Fruit fly (Drosophila melanogaster): ENCODE measurements around the gene alpha-Est1.

Gene alpha-Est1

DNA sequence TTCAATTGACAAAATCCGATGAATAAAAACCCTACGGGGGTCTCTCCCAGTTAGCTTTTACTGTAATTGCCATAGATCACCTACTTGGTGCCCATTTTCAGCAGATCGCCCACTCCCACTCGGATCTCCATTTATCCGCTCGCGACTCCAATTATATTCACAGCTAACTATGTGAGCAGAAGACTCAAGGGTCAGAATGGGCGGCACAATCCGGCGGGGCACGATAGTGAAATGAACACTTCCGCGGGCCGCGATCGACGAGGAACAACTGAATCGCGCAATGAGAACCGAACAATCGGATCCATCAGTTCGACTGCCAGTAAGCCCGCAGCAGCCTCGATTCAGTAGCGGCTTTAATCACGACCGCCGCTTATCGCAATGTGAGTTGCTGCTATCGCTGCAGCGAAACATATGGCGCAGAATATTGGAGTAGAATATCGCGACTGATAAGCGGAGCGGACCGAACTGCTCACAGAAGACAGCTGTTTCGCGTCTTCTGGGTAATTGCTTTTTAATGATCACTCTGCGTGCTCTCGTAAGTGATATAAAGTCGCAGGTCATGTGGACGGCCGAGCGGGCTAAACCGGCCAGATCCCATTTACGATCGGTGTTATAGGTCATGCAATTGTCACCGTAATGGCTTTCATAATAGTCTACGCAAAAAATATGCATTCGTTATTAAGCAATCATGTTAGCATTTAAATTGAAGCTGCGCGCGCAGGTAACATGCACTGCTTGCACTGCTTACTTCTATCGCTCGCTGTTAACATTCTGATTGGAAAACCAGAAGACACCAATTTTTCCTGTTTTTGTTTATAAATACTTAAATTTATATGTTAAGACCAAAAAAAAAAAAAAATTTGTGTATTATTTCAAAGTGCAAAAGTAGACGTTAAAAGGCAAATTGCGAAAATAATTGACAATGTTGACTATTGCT lies at the start of gene alpha-Est1:
Gene alpha-Est1 (minus strand): TSS at position 317 of the 937 bp plus-strand sequence.
- TF ChIP-seq Hnf4 (GFP tag; optimal IDR thresholded peaks at IDR 0.05) = peak; percentile 10
- peak; percentile 38 for TF ChIP-seq fru (GFP tag; optimal IDR thresholded peaks at IDR 0.05)
- TF ChIP-seq Dfd (GFP tag; optimal IDR thresholded peaks at IDR 0.05) = no peak
- no peak for TF ChIP-seq woc (GFP tag; optimal IDR thresholded peaks at IDR 0.05)

- TF ChIP-seq Jra (GFP tag; optimal IDR thresholded peaks at IDR 0.05) (no peak), Dif (GFP tag; optimal IDR thresholded peaks at IDR 0.05; ENCODE audit: partially characterized antibody) (no peak), foxo (GFP tag; optimal IDR thresholded peaks at IDR 0.05) (no peak), Myc (optimal IDR thresholded peaks at IDR 0.05) (no peak), Hr83 (GFP tag; optimal IDR thresholded peaks at IDR 0.05; ENCODE audit: poor library complexity, severe bottlenecking) (no peak), h (GFP tag; optimal IDR thresholded peaks at IDR 0.05) (no peak), dsf (GFP tag; optimal IDR thresholded peaks at IDR 0.05; ENCODE audit: borderline replicate concordance) (no peak), tai (GFP tag; optimal IDR thresholded peaks at IDR 0.05) (no peak), dl (GFP tag; optimal IDR thresholded peaks at IDR 0.05; ENCODE audit: insufficient read depth in 1 of 2, partially characterized antibody in 2 of 2) (no peak), Sp1 (GFP tag; optimal IDR thresholded peaks at IDR 0.05) (no peak), psq (GFP tag; optimal IDR thresholded peaks at IDR 0.05) (no peak)
Measured at dm6 chr3R:7591189-7591588, 42.3 kb upstream of the alpha-Est1 start.

- no peak for TF ChIP-seq brk (GFP tag; optimal IDR thresholded peaks at IDR 0.05)
- peak; percentile 97 for TF ChIP-seq Dfd (GFP tag; optimal IDR thresholded peaks at IDR 0.05)
- no peak for TF ChIP-seq CrebA (GFP tag; optimal IDR thresholded peaks at IDR 0.05; ENCODE audit: borderline replicate concordance)
Measured at dm6 chr3R:7572237-7572636, 23.3 kb upstream of the alpha-Est1 start.

dm6 chr3R:7551708-7552107 lies 2.8 kb upstream of the alpha-Est1 start, which contains the start of gene CG45545:
CG45545 (plus strand) TSS chr3R:7552008.
- TF ChIP-seq dsf (GFP tag; optimal IDR thresholded peaks at IDR 0.05; ENCODE audit: borderline replicate concordance) (no peak), Hnf4 (GFP tag; optimal IDR thresholded peaks at IDR 0.05) (no peak), Sp1 (GFP tag; optimal IDR thresholded peaks at IDR 0.05) (no peak), Abd-B (GFP tag; optimal IDR thresholded peaks at IDR 0.05) (no peak), Hr78 (GFP tag; optimal IDR thresholded peaks at IDR 0.05) (no peak)

dm6 chr3R:7541145-7541860 lies 7.6 kb downstream of the alpha-Est1 start, which contains the start of the genes alpha-Est3 and alpha-Est2:
alpha-Est3 (minus strand) TSS chr3R:7541631.
alpha-Est2 (plus strand) TSS chr3R:7541810.
- TF ChIP-seq rgr (GFP tag; optimal IDR thresholded peaks at IDR 0.05) (no peak), GATAd (GFP tag; optimal IDR thresholded peaks at IDR 0.05) (no peak), CG9705 (GFP tag; optimal IDR thresholded peaks at IDR 0.05) (no peak), CrebA (GFP tag; optimal IDR thresholded peaks at IDR 0.05; ENCODE audit: borderline replicate concordance) (peak; percentile 9), jim (GFP tag; optimal IDR thresholded peaks at IDR 0.05) (no peak), usp (GFP tag; optimal IDR thresholded peaks at IDR 0.05) (no peak), OdsH (GFP tag; optimal IDR thresholded peaks at IDR 0.05) (no peak), lola (GFP tag; optimal IDR thresholded peaks at IDR 0.05) (no peak)

- no peak for TF ChIP-seq Vsx2 (GFP tag; optimal IDR thresholded peaks at IDR 0.05; ENCODE audit: partially characterized antibody)
- TF ChIP-seq Mio (GFP tag; optimal IDR thresholded peaks at IDR 0.05) = no peak
- no peak for TF ChIP-seq sv (GFP tag; optimal IDR thresholded peaks at IDR 0.05)
- TF ChIP-seq pan (optimal IDR thresholded peaks at IDR 0.05) = no peak
- no peak for TF ChIP-seq usp (GFP tag; optimal IDR thresholded peaks at IDR 0.05)
- TF ChIP-seq dmrt93B (GFP tag; optimal IDR thresholded peaks at IDR 0.05) = no peak
- TF ChIP-seq Jra (GFP tag; optimal IDR thresholded peaks at IDR 0.05) = no peak
- no peak for TF ChIP-seq ey (GFP tag; optimal IDR thresholded peaks at IDR 0.05)
- TF ChIP-seq rgr (GFP tag; optimal IDR thresholded peaks at IDR 0.05) = no peak
- TF ChIP-seq Sp1 (GFP tag; optimal IDR thresholded peaks at IDR 0.05) = no peak
- no peak for TF ChIP-seq foxo (GFP tag; optimal IDR thresholded peaks at IDR 0.05)
- TF ChIP-seq CG9705 (GFP tag; optimal IDR thresholded peaks at IDR 0.05) = no peak
- no peak for TF ChIP-seq br (GFP tag; optimal IDR thresholded peaks at IDR 0.05)
- TF ChIP-seq CG32264 (GFP tag; optimal IDR thresholded peaks at IDR 0.05) = no peak
- TF ChIP-seq tai (GFP tag; optimal IDR thresholded peaks at IDR 0.05) = no peak
- no peak for TF ChIP-seq woc (GFP tag; optimal IDR thresholded peaks at IDR 0.05)
- TF ChIP-seq N (GFP tag; optimal IDR thresholded peaks at IDR 0.05) = no peak
Measured at dm6 chr3R:7538435-7538834, 10.5 kb downstream of the alpha-Est1 start, which contains the start of gene alpha-Est4. alpha-Est4 (minus strand) TSS chr3R:7538615.
